Worm (Caenorhabditis elegans) whole organism, L3 larva: ENCODE data around the gene T28A11.2.

ENCODE experiments used
- R02D3.7 ChIP-seq: fragments of 150-350 bp; optimal IDR thresholded peaks from 2 replicates; lab custom pipeline; 2014; ENCODE audit warnings: missing biosample characterization, missing genetic modification characterization
- ZK546.5 ChIP-seq: sonication (generic microtip); optimal IDR thresholded peaks from 2 replicates; lab custom pipeline; 2017; ENCODE audit warnings: missing biosample characterization, missing genetic modification characterization
- aly-2 ChIP-seq: fragments of 150-350 bp; optimal IDR thresholded peaks from 2 replicates; lab custom pipeline; 2014; ENCODE audit warnings: missing biosample characterization, missing genetic modification characterization
- ceh-16 ChIP-seq: sonication (generic microtip); optimal IDR thresholded peaks from 2 replicates; lab custom pipeline; 2017; ENCODE audit warnings: missing biosample characterization, missing genetic modification characterization
- ceh-28 ChIP-seq: fragments of 150-350 bp; optimal IDR thresholded peaks from 2 replicates; lab custom pipeline; 2014; ENCODE audit warnings: missing biosample characterization, missing genetic modification reagents, missing genetic modification characterization
- ceh-82 ChIP-seq: fragments of 150-350 bp; optimal IDR thresholded peaks from 2 replicates; lab custom pipeline; 2014; ENCODE audit warnings: missing biosample characterization, missing genetic modification characterization
- ceh-9 ChIP-seq: sonication (generic microtip); optimal IDR thresholded peaks from 2 replicates; lab custom pipeline; 2018; ENCODE audit warnings: missing biosample characterization, missing genetic modification characterization
- egl-27 ChIP-seq: sonication (generic microtip); optimal IDR thresholded peaks from 4 replicates; lab custom pipeline; 2017; ENCODE audit warnings: missing biosample characterization, missing genetic modification reagents, missing genetic modification characterization
- egl-5 ChIP-seq: fragments of 150-350 bp; optimal IDR thresholded peaks from 2 replicates; lab custom pipeline; 2017; ENCODE audit warnings: missing biosample characterization, missing genetic modification reagents, missing genetic modification characterization, inconsistent platforms
- elt-1 ChIP-seq: fragments of 150-350 bp; optimal IDR thresholded peaks from 2 replicates; lab custom pipeline; 2014; ENCODE audit warnings: missing biosample characterization, missing genetic modification characterization
- eor-1 ChIP-seq, 2 experiments: fragments of 150-350 bp; optimal IDR thresholded peaks; 2 replicates each; lab custom pipeline; 2014 to 2018; ENCODE audit warnings: missing biosample characterization in 2 of 2, missing genetic modification characterization in 2 of 2
- fkh-10 ChIP-seq: sonication (generic microtip); optimal IDR thresholded peaks from 2 replicates; lab custom pipeline; 2017; ENCODE audit warnings: missing biosample characterization, missing genetic modification reagents, missing genetic modification characterization
- fkh-2 ChIP-seq: fragments of 150-350 bp; optimal IDR thresholded peaks from 2 replicates; lab custom pipeline; 2014; ENCODE audit warnings: missing biosample characterization, missing genetic modification reagents, missing genetic modification characterization
- hmg-11 ChIP-seq: sonication (generic microtip); optimal IDR thresholded peaks from 2 replicates; lab custom pipeline; 2016; ENCODE audit warnings: missing genetic modification characterization, missing compliant biosample characterization
- jun-1 ChIP-seq: fragments of 150-350 bp; optimal IDR thresholded peaks from 2 replicates; lab custom pipeline; 2014; ENCODE audit warnings: missing biosample characterization, missing genetic modification reagents, missing genetic modification characterization
- lin-15B ChIP-seq: fragments of 150-350 bp; optimal IDR thresholded peaks from 2 replicates; lab custom pipeline; 2014; ENCODE audit warnings: missing biosample characterization, missing genetic modification characterization
- lin-39 ChIP-seq: fragments of 150-350 bp; optimal IDR thresholded peaks from 2 replicates; lab custom pipeline; 2018; ENCODE audit warnings: missing biosample characterization, missing genetic modification reagents, missing genetic modification characterization
- lsy-12 ChIP-seq: sonication (generic microtip); optimal IDR thresholded peaks from 2 replicates; lab custom pipeline; 2016; ENCODE audit warnings: mild to moderate bottlenecking, missing genetic modification characterization, missing compliant biosample characterization
- mdl-1 ChIP-seq: fragments of 150-350 bp; optimal IDR thresholded peaks from 2 replicates; lab custom pipeline; 2014; ENCODE audit warnings: missing biosample characterization, missing genetic modification characterization
- mml-1 ChIP-seq: fragments of 150-350 bp; sonication (generic microtip); optimal IDR thresholded peaks from 3 replicates; lab custom pipeline; 2014; ENCODE audit warnings: missing biosample characterization, missing genetic modification characterization
- nfya-1 ChIP-seq: sonication (generic microtip); optimal IDR thresholded peaks from 2 replicates; lab custom pipeline; 2017; ENCODE audit warnings: missing genetic modification characterization, mild to moderate bottlenecking, missing compliant biosample characterization, antibody characterized with exemption, moderate library complexity; ENCODE audit not compliant: insufficient read depth
- nhr-11 ChIP-seq: fragments of 150-350 bp; optimal IDR thresholded peaks from 2 replicates; lab custom pipeline; 2014; ENCODE audit warnings: missing biosample characterization, missing genetic modification characterization
- nhr-12 ChIP-seq: fragments of 150-350 bp; optimal IDR thresholded peaks from 2 replicates; lab custom pipeline; 2014; ENCODE audit warnings: missing biosample characterization, missing genetic modification characterization
- nhr-23 ChIP-seq: fragments of 150-350 bp; optimal IDR thresholded peaks from 2 replicates; lab custom pipeline; 2014; ENCODE audit warnings: missing biosample characterization, missing genetic modification reagents, missing genetic modification characterization
- nhr-237 ChIP-seq: fragments of 150-350 bp; optimal IDR thresholded peaks from 2 replicates; lab custom pipeline; 2014; ENCODE audit warnings: missing biosample characterization, missing genetic modification characterization
- nhr-25 ChIP-seq: sonication (generic microtip); optimal IDR thresholded peaks from 2 replicates; lab custom pipeline; 2017; ENCODE audit warnings: missing biosample characterization, missing genetic modification characterization
- nhr-28 ChIP-seq: fragments of 150-350 bp; optimal IDR thresholded peaks from 2 replicates; lab custom pipeline; 2014; ENCODE audit warnings: missing biosample characterization, missing genetic modification characterization
- nhr-43 ChIP-seq: sonication (generic microtip); optimal IDR thresholded peaks from 2 replicates; lab custom pipeline; 2016; ENCODE audit warnings: mild to moderate bottlenecking, missing genetic modification characterization, missing compliant biosample characterization; ENCODE audit not compliant: poor library complexity, severe bottlenecking
- nhr-67 ChIP-seq: fragments of 150-350 bp; optimal IDR thresholded peaks from 2 replicates; lab custom pipeline; 2014; ENCODE audit warnings: missing biosample characterization, missing genetic modification characterization
- nhr-77 ChIP-seq: fragments of 150-350 bp; optimal IDR thresholded peaks from 2 replicates; lab custom pipeline; 2014; ENCODE audit warnings: missing biosample characterization, missing genetic modification characterization
- pha-4 ChIP-seq: fragments of 150-350 bp; optimal IDR thresholded peaks from 2 replicates; lab custom pipeline; 2014; ENCODE audit warnings: missing biosample characterization, missing genetic modification reagents, missing genetic modification characterization
- snpc-4 ChIP-seq: fragments of 150-350 bp; optimal IDR thresholded peaks from 2 replicates; lab custom pipeline; 2014; ENCODE audit warnings: missing biosample characterization, missing genetic modification characterization
- unc-39 ChIP-seq: sonication (generic microtip); optimal IDR thresholded peaks from 4 replicates; lab custom pipeline; 2017; ENCODE audit warnings: missing biosample characterization, missing genetic modification characterization
- zag-1 ChIP-seq: fragments of 150-350 bp; optimal IDR thresholded peaks from 2 replicates; lab custom pipeline; 2014; ENCODE audit warnings: missing biosample characterization, missing genetic modification characterization
- ztf-11 ChIP-seq: fragments of 150-350 bp; optimal IDR thresholded peaks from 2 replicates; lab custom pipeline; 2014; ENCODE audit warnings: missing biosample characterization, missing genetic modification characterization
- ztf-4 ChIP-seq: fragments of 150-350 bp; optimal IDR thresholded peaks from 2 replicates; lab custom pipeline; 2014; ENCODE audit warnings: missing biosample characterization, missing genetic modification characterization

T28A11.2 gene

ce11 chrV:3242984-3243383, 37.2 kb upstream of the T28A11.2 start, which contains the start of gene gst-23:
Gene gst-23 (plus strand): TSS chrV:3243284.
- no peak for TF ChIP-seq nhr-77
- no peak for TF ChIP-seq hmg-11
- no peak for TF ChIP-seq nhr-23 (tag; lab: Kevin White, UChicago)
- no peak for TF ChIP-seq nhr-28 (tag; lab: Kevin White, UChicago)
- TF ChIP-seq pha-4 (tag; lab: Kevin White, UChicago) = no peak
- no peak for TF ChIP-seq egl-5 (tag; lab: Kevin White, UChicago)
- TF ChIP-seq ZK546.5 (tag; lab: Kevin White, UChicago) = no peak
- TF ChIP-seq unc-39 = no peak
- no peak for TF ChIP-seq ceh-16 (tag; lab: Kevin White, UChicago)
- TF ChIP-seq nhr-11 = no peak
- no peak for TF ChIP-seq mml-1 (tag; lab: Kevin White, UChicago)
- no peak for TF ChIP-seq ceh-82 (tag; lab: Kevin White, UChicago)
- TF ChIP-seq snpc-4 (tag; lab: Kevin White, UChicago) = no peak
- TF ChIP-seq nhr-43 (tag; lab: Kevin White, UChicago) = no peak
- no peak for TF ChIP-seq fkh-2 (tag; lab: Kevin White, UChicago)
- no peak for TF ChIP-seq lsy-12 (tag; lab: Kevin White, UChicago)
- no peak for TF ChIP-seq nhr-12
- no peak for TF ChIP-seq ztf-11 (tag; lab: Kevin White, UChicago)
- no peak for TF ChIP-seq ceh-9 (tag; lab: Kevin White, UChicago)
- TF ChIP-seq R02D3.7 (tag; lab: Kevin White, UChicago) = no peak
- TF ChIP-seq, all 47 proteins: peak for 0

- no peak for TF ChIP-seq nhr-43 (tag; lab: Kevin White, UChicago)
- TF ChIP-seq nhr-12 = no peak
- no peak for TF ChIP-seq fkh-2 (tag; lab: Kevin White, UChicago)
- TF ChIP-seq ZK546.5 (tag; lab: Kevin White, UChicago) = no peak
- TF ChIP-seq nfya-1 (tag; lab: Kevin White, UChicago) = no peak
- no peak for TF ChIP-seq jun-1
- no peak for TF ChIP-seq egl-5 (tag; lab: Kevin White, UChicago)
- no peak for TF ChIP-seq mdl-1
Observed at ce11 chrV:3244703-3245102, 35.5 kb upstream of the T28A11.2 start, which contains the start of gene srj-7. Gene srj-7 (plus strand): TSS chrV:3245003.

- TF ChIP-seq nhr-23 (tag; lab: Kevin White, UChicago) (no peak), eor-1 (tag; optimal IDR thresholded peaks at IDR 0.05; lab: Kevin White, UChicago) (no peak), egl-27 (tag; lab: Kevin White, UChicago) (no peak), fkh-2 (tag; lab: Kevin White, UChicago) (no peak), nhr-67 (no peak), lin-15B (tag; lab: Kevin White, UChicago) (no peak), ceh-82 (tag; lab: Kevin White, UChicago) (no peak), ztf-4 (tag; lab: Kevin White, UChicago) (no peak), nhr-25 (no peak), ceh-16 (tag; lab: Kevin White, UChicago) (no peak), nhr-28 (tag; lab: Kevin White, UChicago) (no peak)
Observed at ce11 chrV:3247515-3247914, 32.7 kb upstream of the T28A11.2 start, which contains the start of gene srj-8. Gene srj-8 (plus strand): TSS chrV:3247815.

- TF ChIP-seq ceh-28 = no peak
- no peak for TF ChIP-seq fkh-10 (GFP tag; lab: Kevin White, UChicago)
- no peak for TF ChIP-seq nhr-237 (tag; lab: Kevin White, UChicago)
- TF ChIP-seq ztf-4 (tag; lab: Kevin White, UChicago) = no peak
- no peak for TF ChIP-seq aly-2 (tag; lab: Kevin White, UChicago)
- TF ChIP-seq lin-39 (tag; lab: Kevin White, UChicago) = no peak
Observed at ce11 chrV:3250153-3250552, 30.0 kb upstream of the T28A11.2 start, which contains the start of gene T28A11.13. Gene T28A11.13 (minus strand): TSS chrV:3250253.

- TF ChIP-seq zag-1 (tag; lab: Kevin White, UChicago) = no peak
- TF ChIP-seq nhr-12 = no peak
- no peak for TF ChIP-seq elt-1
Observed at ce11 chrV:3256051-3256450, 24.1 kb upstream of the T28A11.2 start, which contains the start of gene srt-63. Gene srt-63 (minus strand): TSS chrV:3256151.
